Worm (Caenorhabditis elegans) whole organism, L2 larva: ENCODE data around the gene F09E5.16.

Experiments used
- C34F6.9 ChIP-seq: fragments of 150-350 bp; optimal IDR thresholded peaks from 2 replicates; lab custom pipeline; 2014; ENCODE audit warnings: missing biosample characterization, missing genetic modification characterization
- F13H6.1 ChIP-seq: sonication (generic microtip); optimal IDR thresholded peaks from 2 replicates; lab custom pipeline; 2016; ENCODE audit warnings: missing genetic modification characterization, missing compliant biosample characterization
- R02D3.7 ChIP-seq: fragments of 150-350 bp; optimal IDR thresholded peaks from 2 replicates; lab custom pipeline; 2014; ENCODE audit warnings: missing biosample characterization, missing genetic modification characterization
- Y55F3AM.14 ChIP-seq: fragments of 200-800 bp; sonication (Bioruptor generic); optimal IDR thresholded peaks from 2 replicates; lab custom pipeline; 2018; ENCODE audit warnings: mild to moderate bottlenecking, missing genetic modification characterization, missing compliant biosample characterization
- alr-1 ChIP-seq: fragments of 150-350 bp; optimal IDR thresholded peaks from 2 replicates; lab custom pipeline; 2014; ENCODE audit warnings: missing biosample characterization, missing genetic modification characterization
- aly-2 ChIP-seq: fragments of 150-350 bp; optimal IDR thresholded peaks from 2 replicates; lab custom pipeline; 2014; ENCODE audit warnings: missing biosample characterization, missing genetic modification characterization
- ama-1 ChIP-seq: fragments of 150-350 bp; optimal IDR thresholded peaks from 2 replicates; lab custom pipeline; 2018; ENCODE audit warnings: inconsistent platforms
- blmp-1 ChIP-seq: sonication (generic microtip); optimal IDR thresholded peaks from 2 replicates; lab custom pipeline; 2017; ENCODE audit warnings: missing genetic modification characterization, mild to moderate bottlenecking, missing compliant biosample characterization, antibody characterized with exemption, moderate library complexity; ENCODE audit not compliant: insufficient read depth
- ceh-82 ChIP-seq: fragments of 150-350 bp; optimal IDR thresholded peaks from 2 replicates; lab custom pipeline; 2014; ENCODE audit warnings: missing biosample characterization, missing genetic modification characterization
- crh-2 ChIP-seq: sonication (generic microtip); optimal IDR thresholded peaks from 2 replicates; lab custom pipeline; 2017; ENCODE audit warnings: missing biosample characterization, missing genetic modification characterization
- dmd-4 ChIP-seq: sonication (generic microtip); optimal IDR thresholded peaks from 2 replicates; lab custom pipeline; 2017; ENCODE audit warnings: missing biosample characterization, missing genetic modification characterization
- egl-27 ChIP-seq: sonication (generic microtip); optimal IDR thresholded peaks from 3 replicates; lab custom pipeline; 2017; ENCODE audit warnings: missing biosample characterization, missing genetic modification reagents, missing genetic modification characterization
- elt-1 ChIP-seq: fragments of 150-350 bp; optimal IDR thresholded peaks from 2 replicates; lab custom pipeline; 2014; ENCODE audit warnings: missing biosample characterization, missing genetic modification characterization
- fos-1 ChIP-seq: fragments of 150-350 bp; optimal IDR thresholded peaks from 2 replicates; lab custom pipeline; 2014; ENCODE audit warnings: missing biosample characterization, missing genetic modification characterization
- gmeb-1 ChIP-seq: fragments of 150-350 bp; optimal IDR thresholded peaks from 2 replicates; lab custom pipeline; 2014; ENCODE audit warnings: missing biosample characterization, missing genetic modification characterization
- lin-13 ChIP-seq: fragments of 150-350 bp; optimal IDR thresholded peaks from 2 replicates; lab custom pipeline; 2014; ENCODE audit warnings: missing biosample characterization, missing genetic modification reagents, missing genetic modification characterization
- lsy-2 ChIP-seq, 2 experiments: fragments of 150-350 bp in 1 of 2; sonication (generic microtip) in 1 of 2; optimal IDR thresholded peaks; 2 replicates each; lab custom pipeline; 2014 to 2017; ENCODE audit warnings: missing biosample characterization in 2 of 2, missing genetic modification characterization in 2 of 2
- mdl-1 ChIP-seq, 2 experiments: fragments of 150-350 bp in 1 of 2; sonication (generic microtip) in 1 of 2; optimal IDR thresholded peaks; 2 replicates each; lab custom pipeline; 2017; ENCODE audit warnings: missing biosample characterization in 2 of 2, missing genetic modification characterization in 2 of 2
- nhr-10 ChIP-seq: sonication (generic microtip); optimal IDR thresholded peaks from 2 replicates; lab custom pipeline; 2017; ENCODE audit warnings: missing biosample characterization, missing genetic modification characterization
- nhr-12 ChIP-seq: fragments of 150-350 bp; optimal IDR thresholded peaks from 2 replicates; lab custom pipeline; 2014; ENCODE audit warnings: missing biosample characterization, missing genetic modification characterization
- nhr-129 ChIP-seq: fragments of 150-350 bp; optimal IDR thresholded peaks from 2 replicates; lab custom pipeline; 2014; ENCODE audit warnings: missing biosample characterization, missing genetic modification characterization
- nhr-21 ChIP-seq: fragments of 150-350 bp; optimal IDR thresholded peaks from 2 replicates; lab custom pipeline; 2014; ENCODE audit warnings: missing biosample characterization, missing genetic modification characterization
- nhr-237 ChIP-seq: fragments of 150-350 bp; optimal IDR thresholded peaks from 2 replicates; lab custom pipeline; 2014; ENCODE audit warnings: missing biosample characterization, missing genetic modification characterization
- nhr-25 ChIP-seq: fragments of 150-350 bp; sonication (generic microtip); optimal IDR thresholded peaks from 3 replicates; lab custom pipeline; 2014; ENCODE audit warnings: missing biosample characterization, missing genetic modification characterization
- nhr-6 ChIP-seq: fragments of 150-350 bp; optimal IDR thresholded peaks from 2 replicates; lab custom pipeline; 2014; ENCODE audit warnings: missing biosample characterization, missing genetic modification characterization
- nhr-77 ChIP-seq: fragments of 150-350 bp; optimal IDR thresholded peaks from 2 replicates; lab custom pipeline; 2014; ENCODE audit warnings: missing biosample characterization, missing genetic modification characterization
- peb-1 ChIP-seq: fragments of 150-350 bp; optimal IDR thresholded peaks from 2 replicates; lab custom pipeline; 2014; ENCODE audit warnings: missing biosample characterization, missing genetic modification characterization
- sem-4 ChIP-seq: fragments of 150-350 bp; optimal IDR thresholded peaks from 2 replicates; lab custom pipeline; 2014; ENCODE audit warnings: missing biosample characterization, missing genetic modification reagents, missing genetic modification characterization
- skn-1 ChIP-seq: sonication (generic microtip); optimal IDR thresholded peaks from 2 replicates; lab custom pipeline; 2017; ENCODE audit warnings: missing biosample characterization, missing genetic modification characterization
- sma-3 ChIP-seq: sonication (generic microtip); optimal IDR thresholded peaks from 2 replicates; lab custom pipeline; 2016; ENCODE audit warnings: missing genetic modification reagents, missing genetic modification characterization, missing compliant biosample characterization
- sma-9 ChIP-seq, 2 experiments: fragments of 150-350 bp in 1 of 2; sonication (generic microtip) in 1 of 2; optimal IDR thresholded peaks; 2 replicates each; lab custom pipeline; 2014 to 2016; ENCODE audit warnings: missing genetic modification characterization in 2 of 2, mild to moderate bottlenecking in 1 of 2, missing biosample characterization in 1 of 2, missing compliant biosample characterization in 1 of 2, missing genetic modification reagents in 1 of 2, moderate library complexity in 1 of 2
- snpc-4 ChIP-seq: fragments of 150-350 bp; optimal IDR thresholded peaks from 2 replicates; lab custom pipeline; 2014; ENCODE audit warnings: missing biosample characterization, missing genetic modification characterization
- unc-39 ChIP-seq: fragments of 150-350 bp; optimal IDR thresholded peaks from 2 replicates; lab custom pipeline; 2014; ENCODE audit warnings: missing biosample characterization, missing genetic modification characterization
- unc-55 ChIP-seq: fragments of 150-350 bp; sonication (generic microtip); optimal IDR thresholded peaks from 3 replicates; lab custom pipeline; 2014; ENCODE audit warnings: missing biosample characterization, missing genetic modification reagents, missing genetic modification characterization
- unc-62 ChIP-seq: fragments of 150-350 bp; optimal IDR thresholded peaks from 2 replicates; lab custom pipeline; 2014; ENCODE audit warnings: missing biosample characterization, missing genetic modification reagents, missing genetic modification characterization
- ztf-11 ChIP-seq: sonication (generic microtip); optimal IDR thresholded peaks from 2 replicates; lab custom pipeline; 2017; ENCODE audit warnings: missing biosample characterization, missing genetic modification characterization
- ztf-4 ChIP-seq: fragments of 150-350 bp; optimal IDR thresholded peaks from 2 replicates; lab custom pipeline; 2014; ENCODE audit warnings: missing biosample characterization, missing genetic modification characterization

F09E5.16 gene

DNA sequence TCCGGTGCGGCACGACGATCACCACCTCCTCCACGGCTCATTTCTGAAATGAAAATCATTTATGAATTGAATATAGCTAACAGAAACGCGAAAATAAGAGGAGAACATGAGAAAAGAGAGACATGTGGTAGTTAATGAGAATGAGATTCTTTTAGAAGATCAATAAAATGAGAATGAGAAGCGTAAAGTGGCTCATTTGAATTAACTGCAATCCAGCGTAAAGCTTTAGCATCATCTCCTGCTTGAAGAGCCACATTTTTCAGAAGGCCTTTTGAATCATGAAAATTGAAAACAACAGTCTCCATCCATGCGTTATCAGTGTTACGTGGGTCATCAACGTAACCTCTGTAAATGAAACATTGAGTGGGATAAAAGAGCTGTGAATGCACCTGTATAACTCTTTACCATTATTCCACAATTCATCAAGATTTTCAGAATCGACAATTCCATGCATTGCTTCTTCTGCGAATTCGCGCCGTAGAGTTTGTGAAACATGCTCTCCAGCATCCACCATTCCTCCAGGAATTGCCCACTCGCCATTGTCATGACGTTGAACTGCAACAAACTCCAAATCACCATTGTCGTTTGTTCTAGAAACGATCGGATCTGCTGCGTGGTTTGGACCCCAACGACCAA is 23.4 kb upstream of the F09E5.16 start, which contains the start of gene rsp-4:
rsp-4 (minus strand) TSS at position 51 of the 636 bp plus-strand sequence.
- TF ChIP-seq unc-39 (tag; lab: Kevin White, UChicago), result no peak
- no peak for TF ChIP-seq nhr-77
- no peak for TF ChIP-seq nhr-21
- TF ChIP-seq elt-1 (tag; lab: Kevin White, UChicago), result no peak
- TF ChIP-seq snpc-4 (tag; lab: Kevin White, UChicago), result no peak
- TF ChIP-seq, all 48 proteins: peak for 0

DNA sequence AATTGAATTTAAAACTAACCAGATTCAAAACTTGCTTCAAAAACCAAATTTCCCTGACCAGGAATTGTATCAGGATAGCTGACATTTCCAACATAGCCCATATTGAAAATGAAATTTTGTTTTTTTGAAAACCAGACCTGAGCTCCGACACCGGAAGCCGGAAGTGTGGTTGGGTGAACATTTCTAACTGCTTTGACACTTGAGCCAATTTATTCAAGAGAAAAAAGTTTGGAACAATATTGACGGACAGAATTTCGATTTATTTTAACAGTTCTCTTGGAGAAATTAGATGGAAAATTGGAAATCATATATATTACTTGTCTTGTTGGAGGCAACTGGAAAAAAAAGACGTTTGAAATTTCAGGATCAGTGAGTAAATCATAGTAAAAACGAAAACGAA is 21.7 kb upstream of the F09E5.16 start, which contains the start of gene ccpp-6:
ccpp-6 (minus strand) TSS at position 101 of the 400 bp plus-strand sequence.
- TF ChIP-seq egl-27 (tag; lab: Kevin White, UChicago), result no peak
- no peak for TF ChIP-seq ceh-82 (tag; lab: Kevin White, UChicago)
- no peak for TF ChIP-seq mdl-1 (tag; optimal IDR thresholded peaks at IDR 0.05; lab: Kevin White, UChicago)
- TF ChIP-seq elt-1 (tag; lab: Kevin White, UChicago), result no peak
- no peak for TF ChIP-seq unc-39 (tag; lab: Kevin White, UChicago)
- no peak for TF ChIP-seq Y55F3AM.14 (GFP tag; lab: Kevin White, UChicago)
- TF ChIP-seq unc-55, result no peak
- TF ChIP-seq aly-2 (tag; lab: Kevin White, UChicago), result no peak
- TF ChIP-seq fos-1 (tag; lab: Kevin White, UChicago), result no peak
- no peak for TF ChIP-seq C34F6.9 (tag; lab: Kevin White, UChicago)
- no peak for TF ChIP-seq gmeb-1 (tag; lab: Kevin White, UChicago)
- no peak for TF ChIP-seq sma-3 (GFP tag; lab: Kevin White, UChicago)
- no peak for TF ChIP-seq nhr-129 (tag; lab: Kevin White, UChicago)
- no peak for TF ChIP-seq skn-1
- no peak for TF ChIP-seq ztf-11
- TF ChIP-seq lsy-2 (tag; optimal IDR thresholded peaks at IDR 0.05; lab: Kevin White, UChicago), result no peak
- TF ChIP-seq blmp-1 (tag; lab: Kevin White, UChicago), result no peak
- no peak for TF ChIP-seq peb-1 (tag; lab: Kevin White, UChicago)
- TF ChIP-seq nhr-6, result no peak
- TF ChIP-seq, all 48 proteins: peak for 0

DNA sequence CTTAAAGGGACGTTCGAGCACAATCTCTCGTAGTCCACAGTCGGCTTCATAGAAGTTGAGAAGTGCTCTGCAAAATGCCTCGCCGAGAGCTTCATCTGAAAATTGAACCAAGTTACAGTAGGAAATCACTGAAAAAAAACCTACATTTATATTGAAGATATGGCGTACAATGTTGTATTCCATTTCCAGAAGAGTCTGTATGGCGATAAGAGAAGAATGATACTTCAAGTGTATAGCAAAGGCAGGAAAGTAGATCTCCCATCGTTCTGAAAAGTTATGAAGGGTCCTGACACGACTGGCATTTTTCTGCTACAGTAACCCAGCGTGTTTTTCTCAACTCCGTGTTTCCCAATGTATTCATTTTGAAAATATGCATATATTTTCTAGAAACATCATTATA is 18.7 kb upstream of the F09E5.16 start:
- TF ChIP-seq nhr-12 (tag; lab: Kevin White, UChicago) (no peak), nhr-6 (no peak), alr-1 (tag; lab: Kevin White, UChicago) (no peak), nhr-10 (tag; lab: Kevin White, UChicago) (no peak), dmd-4 (no peak), peb-1 (tag; lab: Kevin White, UChicago) (no peak), nhr-21 (no peak), Y55F3AM.14 (GFP tag; lab: Kevin White, UChicago) (no peak), skn-1 (no peak), nhr-25 (tag; lab: Kevin White, UChicago) (no peak), R02D3.7 (tag; lab: Kevin White, UChicago) (no peak), lsy-2 (tag; optimal IDR thresholded peaks at IDR 0.05; lab: Kevin White, UChicago) (no peak), nhr-237 (tag; lab: Kevin White, UChicago) (no peak), ztf-11 (no peak), unc-62 (GFP tag; lab: Kevin White, UChicago) (no peak), ceh-82 (tag; lab: Kevin White, UChicago) (no peak), fos-1 (tag; lab: Kevin White, UChicago) (no peak)

- TF ChIP-seq F13H6.1 (tag; lab: Kevin White, UChicago) (peak; percentile 62), crh-2 (tag; lab: Kevin White, UChicago) (peak; percentile 71), sma-9 (GFP tag; optimal IDR thresholded peaks at IDR 0.05; lab: Kevin White, UChicago) (peak; percentile 61), sma-9 (tag; optimal IDR thresholded peaks at IDR 0.05; lab: Kevin White, UChicago) (no peak), nhr-25 (tag; lab: Kevin White, UChicago) (peak; percentile 86), unc-55 (peak; percentile 21), ztf-4 (tag; lab: Kevin White, UChicago) (peak; percentile 56), lin-13 (GFP tag; lab: Kevin White, UChicago) (peak; percentile 51), peb-1 (tag; lab: Kevin White, UChicago) (no peak), ama-1 (lab: Kevin White, UChicago) (peak; percentile 48), nhr-129 (tag; lab: Kevin White, UChicago) (peak; percentile 78), gmeb-1 (tag; lab: Kevin White, UChicago) (peak; percentile 60), blmp-1 (tag; lab: Kevin White, UChicago) (peak; percentile 50), ceh-82 (tag; lab: Kevin White, UChicago) (no peak), C34F6.9 (tag; lab: Kevin White, UChicago) (peak; percentile 17), nhr-6 (no peak), sem-4 (tag; lab: Kevin White, UChicago) (peak; percentile 5), fos-1 (tag; lab: Kevin White, UChicago) (peak; percentile 98), nhr-21 (peak; percentile 78), lsy-2 (tag; optimal IDR thresholded peaks at IDR 0.05; lab: Kevin White, UChicago) (peak in 1 of 2 experiments; percentile 65), egl-27 (tag; lab: Kevin White, UChicago) (no peak), R02D3.7 (tag; lab: Kevin White, UChicago) (no peak), sma-3 (GFP tag; lab: Kevin White, UChicago) (peak; percentile 85)
Measured at ce11 chrII:5379614-5380077, 14.1 kb upstream of the F09E5.16 start, which contains the start of gene pkc-3. pkc-3 (plus strand) TSS chrII:5380027.
